Worm (Caenorhabditis elegans) whole organism, late embryonic: ENCODE measurements around the gene F08F3.8.

Experiments used
- ceh-19 ChIP-seq: fragments of 200-800 bp; sonication (Bioruptor generic); optimal IDR thresholded peaks from 2 replicates; lab custom pipeline; 2018; ENCODE audit warnings: mild to moderate bottlenecking, missing genetic modification characterization, missing compliant biosample characterization
- ceh-45 ChIP-seq: fragments of 200-800 bp; sonication (Bioruptor generic); IDR thresholded peaks from 2 replicates; pipeline ENCODE4 v1.3.6; 2022; ENCODE audit warnings: missing genetic modification reagents, missing genetic modification characterization, missing compliant biosample characterization
- hlh-8 ChIP-seq: sonication (generic microtip); optimal IDR thresholded peaks from 2 replicates; lab custom pipeline; 2016; ENCODE audit warnings: missing genotype, missing genetic modification characterization, missing compliant biosample characterization
- lim-6 ChIP-seq: sonication (generic microtip); optimal IDR thresholded peaks from 2 replicates; lab custom pipeline; 2016; ENCODE audit warnings: missing genetic modification characterization, missing compliant biosample characterization
- lin-11 ChIP-seq: fragments of 200-800 bp; sonication (Bioruptor generic); optimal IDR thresholded peaks from 2 replicates; lab custom pipeline; 2018; ENCODE audit warnings: mild to moderate bottlenecking, missing genetic modification characterization, missing compliant biosample characterization
- npax-4 ChIP-seq: sonication (generic microtip); optimal IDR thresholded peaks from 2 replicates; lab custom pipeline; 2016; ENCODE audit warnings: missing genetic modification characterization, missing compliant biosample characterization
- pqm-1 ChIP-seq: sonication (generic microtip); optimal IDR thresholded peaks from 2 replicates; lab custom pipeline; 2016; ENCODE audit warnings: missing genetic modification characterization, missing compliant biosample characterization
- tbx-2 ChIP-seq: sonication (generic microtip); optimal IDR thresholded peaks from 2 replicates; lab custom pipeline; 2016; ENCODE audit warnings: missing genetic modification characterization, missing compliant biosample characterization
- unc-86 ChIP-seq: sonication (generic microtip); optimal IDR thresholded peaks from 2 replicates; lab custom pipeline; 2016; ENCODE audit warnings: missing genetic modification characterization, missing compliant biosample characterization

DNA sequence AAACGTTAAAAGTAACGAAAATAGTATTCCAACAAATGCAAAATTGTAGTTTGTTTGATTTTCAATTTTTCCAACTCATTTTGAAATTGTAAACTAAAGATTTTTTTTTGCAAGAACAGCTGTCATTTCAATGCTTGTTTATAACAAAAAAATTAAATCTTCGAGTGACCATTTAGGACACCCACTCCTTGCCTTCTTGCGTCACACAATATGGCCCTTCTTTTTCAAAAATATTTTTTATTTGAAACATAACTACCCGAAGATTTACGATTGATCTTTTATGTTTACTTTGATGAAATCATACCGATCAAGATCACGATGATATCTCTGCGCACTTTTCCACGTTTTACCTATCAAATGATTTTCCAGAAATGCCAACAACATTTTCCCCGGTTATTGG lies 27.4 kb upstream of the F08F3.8 start, which contains the start of gene ZC317.2:
- TF ChIP-seq lin-11 (tag; lab: Kevin White, UChicago) (no peak), hlh-8 (tag; lab: Kevin White, UChicago) (no peak), ceh-45 (no peak), ceh-19 (GFP tag; lab: Kevin White, UChicago) (no peak), pqm-1 (tag; lab: Kevin White, UChicago) (no peak), npax-4 (tag; lab: Kevin White, UChicago) (no peak), lim-6 (no peak), unc-86 (tag; lab: Kevin White, UChicago) (no peak), tbx-2 (tag; lab: Kevin White, UChicago) (no peak)
